Fruit fly (Drosophila melanogaster): ENCODE results near the gene CG4382.
A peak's percentile ranks its signal among the peaks of the same experiment; 100 is the strongest.

The CG4382 gene

DNA sequence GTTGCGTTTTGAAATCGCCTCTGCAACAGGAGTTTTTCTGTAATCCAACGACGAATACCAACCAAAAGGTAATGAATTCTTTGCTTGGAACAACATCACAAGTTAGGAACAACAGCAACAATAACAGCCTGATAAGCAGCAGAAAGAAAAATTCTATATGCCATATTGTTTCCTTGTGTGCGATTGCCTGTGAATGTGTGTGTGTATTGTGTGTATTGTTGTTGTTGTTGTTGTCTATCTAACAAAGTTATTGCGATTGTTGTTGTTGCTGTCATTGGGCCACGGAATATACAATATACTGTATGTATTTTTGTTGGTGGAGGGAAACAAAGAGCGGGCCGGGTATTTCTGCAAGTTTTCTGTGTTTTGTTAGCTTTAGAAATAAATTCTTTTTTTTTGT is 31.5 kb downstream of the CG4382 start:
- TF ChIP-seq CG8478 (optimal IDR thresholded peaks at IDR 0.05) (no peak), CTCF (optimal IDR thresholded peaks at IDR 0.05) (no peak)

- TF ChIP-seq CTCF (optimal IDR thresholded peaks at IDR 0.05) (no peak), CG8478 (optimal IDR thresholded peaks at IDR 0.05) (no peak)
Measured at dm6 chr2L:9568360-9569088, 32.1 kb downstream of the CG4382 start, which contains the start of gene brwl. brwl (plus strand) TSS chr2L:9568890.

DNA sequence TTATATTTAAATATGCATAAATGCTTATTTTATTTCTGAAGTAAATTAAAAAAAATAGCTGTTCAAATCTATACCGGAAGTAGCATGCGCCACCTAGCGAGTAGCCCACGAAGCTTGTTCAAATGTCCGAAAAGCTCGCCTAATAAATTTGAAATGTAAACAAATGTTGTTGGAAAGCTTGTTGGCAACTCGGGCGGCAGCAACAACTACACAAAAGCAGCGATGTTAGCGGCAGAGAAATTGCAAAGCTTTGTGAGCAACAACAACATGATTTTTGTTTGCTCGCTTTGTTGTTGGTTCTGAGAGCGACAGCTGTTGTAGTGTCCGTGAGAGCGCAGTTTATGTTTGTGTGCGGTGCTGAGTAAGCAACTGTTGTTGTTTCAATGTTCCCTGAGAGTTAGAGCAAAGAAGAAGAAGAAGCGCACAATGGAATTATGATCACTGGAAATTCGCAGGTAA is 33.2 kb downstream of the CG4382 start:
- peak; percentile 63 to 65 for TF ChIP-seq CTCF (optimal IDR thresholded peaks at IDR 0.05)
- TF ChIP-seq CG8478 (optimal IDR thresholded peaks at IDR 0.05) = no peak

DNA sequence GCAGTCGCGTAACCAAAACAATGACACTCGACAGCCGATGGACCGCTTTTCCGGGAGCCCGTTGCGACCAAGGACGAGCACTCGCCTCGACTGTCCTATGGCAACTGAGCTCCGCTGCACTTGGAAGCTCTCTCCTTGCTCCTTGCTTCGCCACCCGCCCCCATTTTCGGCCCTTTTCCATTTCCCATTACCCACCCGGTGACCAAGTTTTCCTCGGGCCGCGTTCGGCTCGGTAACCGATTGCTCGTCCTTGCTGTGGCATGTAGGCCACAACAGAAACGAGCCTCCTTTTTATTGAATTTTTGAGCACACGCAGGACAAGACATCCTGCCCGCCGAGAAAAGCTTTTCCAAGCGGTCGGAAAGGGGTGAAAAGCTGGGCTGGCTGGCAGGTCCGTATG is 34.0 kb downstream of the CG4382 start, which contains the start of gene jp:
Gene jp, minus strand, starts transcription at position 95 of the 400 bp plus-strand sequence.
- TF ChIP-seq CTCF (optimal IDR thresholded peaks at IDR 0.05) (no peak), CG8478 (optimal IDR thresholded peaks at IDR 0.05) (no peak)

DNA sequence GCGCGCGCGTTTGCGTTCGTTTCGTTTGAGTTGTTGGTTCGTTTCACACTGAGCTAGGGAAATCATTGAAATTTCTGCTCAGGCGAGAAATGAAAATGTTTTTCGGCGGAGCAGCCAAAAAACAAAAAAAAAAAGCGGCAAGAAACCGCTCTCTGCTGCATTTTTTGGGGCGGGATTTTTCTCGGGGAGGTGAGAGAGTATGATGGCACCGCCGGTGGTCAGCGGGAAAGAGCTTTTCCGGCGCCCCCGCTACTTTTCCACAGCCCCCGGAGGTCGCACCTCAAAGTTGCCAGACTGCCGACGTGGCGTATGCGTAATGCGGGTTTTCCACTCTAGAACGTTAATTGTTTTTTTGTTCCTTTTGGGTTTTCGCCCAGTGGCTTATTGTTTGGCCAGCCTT is 35.3 kb downstream of the CG4382 start, which contains the start of gene CG46468:
Gene CG46468, minus strand, starts transcription at position 52 of the 400 bp plus-strand sequence.
- TF ChIP-seq CTCF (optimal IDR thresholded peaks at IDR 0.05) (no peak), CG8478 (optimal IDR thresholded peaks at IDR 0.05) (no peak)

dm6 chr2L:9564527-9564926 is 36.1 kb downstream of the CG4382 start:
- TF ChIP-seq CG8478 (optimal IDR thresholded peaks at IDR 0.05) (no peak), CTCF (optimal IDR thresholded peaks at IDR 0.05) (no peak)

DNA sequence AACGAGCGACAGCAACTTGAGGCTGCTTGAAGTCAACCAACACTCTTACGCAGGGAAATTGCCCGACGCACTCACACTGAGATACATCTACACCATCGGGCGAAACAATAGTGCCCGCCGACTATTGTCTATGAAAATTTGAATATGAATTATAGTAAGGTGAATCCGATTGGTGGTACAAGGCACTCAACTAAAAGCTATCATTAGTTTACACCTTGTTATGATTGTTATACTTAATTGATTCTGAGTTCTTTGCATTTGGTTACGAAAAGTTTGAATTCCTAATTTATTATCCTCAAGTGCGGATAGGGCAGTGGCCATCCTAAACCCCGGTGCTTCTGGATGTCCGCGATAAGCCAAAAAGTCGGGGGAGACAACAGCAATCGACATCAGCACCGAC is 38.0 kb downstream of the CG4382 start:
- TF ChIP-seq CG8478 (optimal IDR thresholded peaks at IDR 0.05) = no peak
- TF ChIP-seq CTCF (optimal IDR thresholded peaks at IDR 0.05) = no peak

- no peak for TF ChIP-seq CG8478 (optimal IDR thresholded peaks at IDR 0.05)
- no peak for TF ChIP-seq CTCF (optimal IDR thresholded peaks at IDR 0.05)
Measured at dm6 chr2L:9560045-9560587, 40.6 kb downstream of the CG4382 start.

DNA sequence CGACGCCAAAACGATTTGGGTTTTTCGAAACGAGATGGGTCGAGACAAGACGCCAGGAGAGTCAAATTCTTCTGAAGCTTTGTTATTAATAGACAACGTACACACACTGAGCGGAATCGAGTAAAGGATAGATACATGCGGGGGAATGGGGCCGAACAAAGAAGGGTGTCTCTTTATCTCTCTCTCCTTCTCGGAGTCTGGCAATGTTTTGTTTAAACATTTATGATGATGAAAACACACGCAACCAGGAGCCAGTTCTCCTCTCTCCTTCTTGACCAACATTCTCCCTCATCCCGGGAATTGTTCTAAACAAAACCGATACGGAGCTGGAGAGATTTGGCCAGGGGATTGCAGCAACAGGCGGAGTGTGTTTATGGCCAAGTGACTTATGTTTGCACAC is 42.8 kb downstream of the CG4382 start:
- TF ChIP-seq CTCF (optimal IDR thresholded peaks at IDR 0.05) = no peak
- no peak for TF ChIP-seq CG8478 (optimal IDR thresholded peaks at IDR 0.05)

dm6 chr2L:9550880-9551279 is 49.8 kb downstream of the CG4382 start:
- TF ChIP-seq CG8478 (optimal IDR thresholded peaks at IDR 0.05) (no peak), CTCF (optimal IDR thresholded peaks at IDR 0.05) (no peak)

All from S2 (cell line).